Worm (Caenorhabditis elegans): ENCODE data around the gene C55A6.12.

ce11 chrV:11539502-11539901 is 36.6 kb upstream of the C55A6.12 start:
- no peak for TF ChIP-seq tbx-2 (tag; optimal IDR thresholded peaks at IDR 0.05)
- TF ChIP-seq jun-1 (tag; optimal IDR thresholded peaks at IDR 0.05): no peak
- TF ChIP-seq ces-1 (GFP tag; optimal IDR thresholded peaks at IDR 0.05): no peak
- no peak for TF ChIP-seq blmp-1 (tag; optimal IDR thresholded peaks at IDR 0.05)
- TF ChIP-seq lsy-2 (tag; optimal IDR thresholded peaks at IDR 0.05): no peak
- TF ChIP-seq alr-1 (tag; optimal IDR thresholded peaks at IDR 0.05; ENCODE audit: borderline replicate concordance): no peak
- no peak for TF ChIP-seq irx-1 (tag; optimal IDR thresholded peaks at IDR 0.05)
- no peak for TF ChIP-seq nhr-77 (tag; optimal IDR thresholded peaks at IDR 0.05)
- TF ChIP-seq elt-3 (tag; optimal IDR thresholded peaks at IDR 0.05): no peak
